Fruit fly (Drosophila melanogaster) whole organism, embryonic: ENCODE measurements around the gene SCCRO.

ENCODE experiments used
- ATbp ChIP-seq: fragments of 200-800 bp; sonication (Bioruptor generic); optimal IDR thresholded peaks from 2 replicates; lab custom pipeline; 2017; ENCODE audit warnings: missing biosample characterization, mild to moderate bottlenecking, missing genetic modification characterization, missing genetic modification reagents
- Atf6 ChIP-seq: fragments of 200-800 bp; sonication (Bioruptor generic); IDR thresholded peaks from 2 replicates; pipeline ENCODE4 v1.3.6; 2022; ENCODE audit warnings: missing biosample characterization, missing genetic modification characterization
- Bteb2 ChIP-seq: fragments of 200-800 bp; sonication (Bioruptor generic); optimal IDR thresholded peaks from 2 replicates; lab custom pipeline; 2016; ENCODE audit warnings: missing biosample characterization, missing genetic modification characterization
- CG10209 ChIP-seq: fragments of 200-800 bp; sonication (Bioruptor generic); optimal IDR thresholded peaks from 3 replicates; lab custom pipeline; 2017; ENCODE audit warnings: missing biosample characterization, mild to moderate bottlenecking, missing genetic modification characterization, missing genetic modification reagents
- CG10431 ChIP-seq: fragments of 200-800 bp; sonication (Bioruptor generic); optimal IDR thresholded peaks from 3 replicates; lab custom pipeline; 2018; ENCODE audit warnings: missing biosample characterization, mild to moderate bottlenecking, missing genetic modification characterization
- CG12299 ChIP-seq: fragments of 200-800 bp; sonication (Bioruptor generic); optimal IDR thresholded peaks from 2 replicates; lab custom pipeline; 2018; ENCODE audit warnings: missing biosample characterization, mild to moderate bottlenecking, missing genetic modification characterization
- CG1233 ChIP-seq: fragments of 200-800 bp; sonication (Bioruptor generic); optimal IDR thresholded peaks from 4 replicates; lab custom pipeline; 2018; ENCODE audit warnings: missing biosample characterization, mild to moderate bottlenecking, missing genetic modification characterization
- CG14050 ChIP-seq: fragments of 200-800 bp; sonication (Bioruptor generic); IDR thresholded peaks from 3 replicates; pipeline ENCODE4 v1.3.6; 2022; ENCODE audit warnings: missing biosample characterization, missing genetic modification characterization
- CG17186 ChIP-seq: fragments of 200-800 bp; sonication (Bioruptor generic); optimal IDR thresholded peaks from 3 replicates; lab custom pipeline; 2017; ENCODE audit warnings: missing biosample characterization, missing genetic modification reagents, missing genetic modification characterization
- CG17328 ChIP-seq: fragments of 200-800 bp; sonication (Bioruptor generic); IDR thresholded peaks from 2 replicates; pipeline ENCODE4 v1.3.6; 2022; ENCODE audit warnings: missing biosample characterization, missing genetic modification characterization
- CG18619 ChIP-seq: fragments of 200-800 bp; sonication (Bioruptor generic); optimal IDR thresholded peaks from 3 replicates; lab custom pipeline; 2017; ENCODE audit warnings: missing biosample characterization, mild to moderate bottlenecking, missing genetic modification characterization
- CG2120 ChIP-seq: fragments of 200-800 bp; sonication (Bioruptor generic); optimal IDR thresholded peaks from 3 replicates; lab custom pipeline; 2016; ENCODE audit warnings: missing biosample characterization, missing genetic modification characterization
- CG2678 ChIP-seq: fragments of 200-800 bp; sonication (Bioruptor generic); optimal IDR thresholded peaks from 3 replicates; lab custom pipeline; 2019; ENCODE audit warnings: missing biosample characterization, mild to moderate bottlenecking, missing genetic modification characterization, moderate library complexity
- CG3163 ChIP-seq: fragments of 200-800 bp; sonication (Bioruptor generic); optimal IDR thresholded peaks from 3 replicates; lab custom pipeline; 2016; ENCODE audit warnings: missing biosample characterization, missing genetic modification characterization
- CG3281 ChIP-seq: fragments of 200-800 bp; sonication (Bioruptor generic); optimal IDR thresholded peaks from 3 replicates; lab custom pipeline; 2017; ENCODE audit warnings: missing biosample characterization, mild to moderate bottlenecking, missing genetic modification characterization
- CG34224 ChIP-seq: fragments of 200-800 bp; sonication (Bioruptor generic); IDR thresholded peaks from 3 replicates; pipeline ENCODE4 v1.3.6; 2022; ENCODE audit warnings: missing biosample characterization, missing genetic modification characterization; ENCODE audit not compliant: partially characterized antibody
- CG3847 ChIP-seq: fragments of 200-800 bp; sonication (Bioruptor generic); IDR thresholded peaks from 2 replicates; pipeline ENCODE4 v1.3.6; 2022; ENCODE audit warnings: missing biosample characterization, missing genetic modification characterization
- CG4707 ChIP-seq: fragments of 200-800 bp; sonication (Bioruptor generic); optimal IDR thresholded peaks from 2 replicates; lab custom pipeline; 2018; ENCODE audit warnings: missing biosample characterization, mild to moderate bottlenecking, missing genetic modification characterization, moderate library complexity
- CG6654 ChIP-seq: fragments of 200-800 bp; sonication (Bioruptor generic); optimal IDR thresholded peaks from 2 replicates; lab custom pipeline; 2017; ENCODE audit warnings: missing biosample characterization, mild to moderate bottlenecking, missing genetic modification characterization
- CG6854 ChIP-seq: fragments of 200-800 bp; sonication (Bioruptor generic); optimal IDR thresholded peaks from 3 replicates; lab custom pipeline; 2017; ENCODE audit warnings: missing biosample characterization, mild to moderate bottlenecking, missing genetic modification characterization
- CG7357 ChIP-seq: fragments of 200-800 bp; sonication (Bioruptor generic); IDR thresholded peaks from 3 replicates; pipeline ENCODE4 v1.3.6; 2022; ENCODE audit warnings: missing biosample characterization, missing genetic modification characterization
- CG7928 ChIP-seq: fragments of 200-800 bp; sonication (Bioruptor generic); optimal IDR thresholded peaks from 2 replicates; lab custom pipeline; 2017; ENCODE audit warnings: missing biosample characterization, mild to moderate bottlenecking, missing genetic modification characterization
- CG8290 ChIP-seq, 3 experiments: fragments of 200-800 bp; sonication (Bioruptor generic); optimal IDR thresholded peaks; 2 replicates each; lab custom pipeline; 2016 to 2019; ENCODE audit warnings: missing biosample characterization in 3 of 3, missing genetic modification characterization in 3 of 3, mild to moderate bottlenecking in 2 of 3, moderate library complexity in 1 of 3
- CG8388 ChIP-seq: fragments of 200-800 bp; sonication (Bioruptor generic); optimal IDR thresholded peaks from 2 replicates; lab custom pipeline; 2019; ENCODE audit warnings: missing biosample characterization, mild to moderate bottlenecking, missing genetic modification characterization, moderate library complexity
- Fer3 ChIP-seq: fragments of 200-800 bp; sonication (Bioruptor generic); optimal IDR thresholded peaks from 2 replicates; lab custom pipeline; 2018; ENCODE audit warnings: missing biosample characterization, mild to moderate bottlenecking, missing genetic modification characterization, moderate library complexity
- Hr78 ChIP-seq, 2 experiments: fragments of 200-800 bp in 1 of 2; fragments of >200 bp in 1 of 2; sonication (Bioruptor generic) in 1 of 2; optimal IDR thresholded peaks; 2 replicates each; lab custom pipeline; 2017 to 2019; ENCODE audit warnings: missing biosample characterization in 2 of 2, missing genetic modification characterization in 2 of 2, mild to moderate bottlenecking in 1 of 2, moderate library complexity in 1 of 2
- Lim3 ChIP-seq: fragments of 200-800 bp; sonication (Bioruptor generic); IDR thresholded peaks from 2 replicates; pipeline ENCODE4 v1.3.6; 2022; ENCODE audit warnings: missing biosample characterization, missing genetic modification characterization
- Mad ChIP-seq: fragments of 200-800 bp; sonication (Bioruptor generic); optimal IDR thresholded peaks from 2 replicates; lab custom pipeline; 2016; ENCODE audit warnings: missing biosample characterization, missing genetic modification characterization
- Med ChIP-seq: fragments of 200-800 bp; sonication (Bioruptor generic); peaks from one replicate; lab custom pipeline; 2016; ENCODE audit warnings: missing biosample characterization, missing genetic modification characterization, mild to moderate bottlenecking, inconsistent platforms, moderate library complexity
- PHDP ChIP-seq: fragments of 200-800 bp; sonication (Bioruptor generic); optimal IDR thresholded peaks from 3 replicates; lab custom pipeline; 2018; ENCODE audit warnings: missing biosample characterization, mild to moderate bottlenecking, missing genetic modification characterization, moderate library complexity
- Sin3A ChIP-seq: fragments of >200 bp; optimal IDR thresholded peaks from 2 replicates; lab custom pipeline; 2018
- ato ChIP-seq: fragments of 200-800 bp; sonication (Bioruptor generic); IDR thresholded peaks from 2 replicates; pipeline ENCODE4 v1.3.6; 2022; ENCODE audit warnings: missing biosample characterization, missing genetic modification characterization; ENCODE audit not compliant: partially characterized antibody
- ci ChIP-seq: fragments of 200-800 bp; sonication (Bioruptor generic); IDR thresholded peaks from 3 replicates; pipeline ENCODE4 v1.3.6; 2022; ENCODE audit warnings: missing biosample characterization, missing genetic modification characterization
- cwo ChIP-seq: fragments of 200-800 bp; sonication (Bioruptor generic); optimal IDR thresholded peaks from 3 replicates; lab custom pipeline; 2017; ENCODE audit warnings: missing biosample characterization, missing genetic modification characterization, mild to moderate bottlenecking, moderate library complexity, missing genetic modification reagents
- dan ChIP-seq: fragments of 200-800 bp; sonication (Bioruptor generic); IDR thresholded peaks from 2 replicates; pipeline ENCODE4 v1.3.6; 2022; ENCODE audit warnings: missing biosample characterization, missing genetic modification characterization
- danr ChIP-seq: fragments of 200-800 bp; sonication (Bioruptor generic); IDR thresholded peaks from 2 replicates; pipeline ENCODE4 v1.3.6; 2022; ENCODE audit warnings: missing biosample characterization, missing genetic modification characterization
- exex ChIP-seq: fragments of 200-800 bp; sonication (Bioruptor generic); optimal IDR thresholded peaks from 4 replicates; lab custom pipeline; 2018; ENCODE audit warnings: missing biosample characterization, mild to moderate bottlenecking, missing genetic modification characterization, moderate library complexity
- grau ChIP-seq: fragments of 200-800 bp; optimal IDR thresholded peaks from 3 replicates; lab custom pipeline; 2019; ENCODE audit warnings: missing biosample characterization, mild to moderate bottlenecking, missing genetic modification characterization, moderate library complexity
- grn ChIP-seq: fragments of 200-800 bp; sonication (Bioruptor generic); optimal IDR thresholded peaks from 3 replicates; lab custom pipeline; 2017; ENCODE audit warnings: missing biosample characterization, missing genetic modification characterization
- gsb-n ChIP-seq: fragments of 200-800 bp; sonication (Bioruptor generic); optimal IDR thresholded peaks from 3 replicates; lab custom pipeline; 2018; ENCODE audit warnings: missing biosample characterization, mild to moderate bottlenecking, missing genetic modification characterization
- kay ChIP-seq: fragments of 200-800 bp; sonication (Bioruptor generic); optimal IDR thresholded peaks from 2 replicates; lab custom pipeline; 2016; ENCODE audit warnings: missing biosample characterization, missing genetic modification characterization
- nom ChIP-seq: fragments of 200-800 bp; sonication (Bioruptor generic); optimal IDR thresholded peaks from 2 replicates; lab custom pipeline; 2017; ENCODE audit warnings: missing biosample characterization, missing genetic modification characterization, mild to moderate bottlenecking, moderate library complexity, missing genetic modification reagents
- onecut ChIP-seq: fragments of 200-800 bp; sonication (Bioruptor generic); IDR thresholded peaks from 2 replicates; pipeline ENCODE4 v1.3.6; 2022; ENCODE audit warnings: missing biosample characterization, missing genetic modification characterization
- pan ChIP-seq, 4 experiments: fragments of >200 bp in 3 of 4; fragments of 200-800 bp in 1 of 4; sonication (Bioruptor generic) in 1 of 4; optimal IDR thresholded peaks in 3 of 4; IDR thresholded peaks in 1 of 4; 2 replicates each; pipeline versions ENCODE4 v1.3.6 to Lab custom; 2017 to 2022; ENCODE audit warnings: missing biosample characterization in 2 of 4, missing genetic modification characterization in 2 of 4, mixed read lengths in 1 of 4
- repo ChIP-seq: fragments of 200-800 bp; sonication (Bioruptor generic); optimal IDR thresholded peaks from 2 replicates; lab custom pipeline; 2016; ENCODE audit warnings: missing biosample characterization, missing genetic modification characterization
- sim ChIP-seq: fragments of 200-800 bp; sonication (Bioruptor generic); IDR thresholded peaks from 2 replicates; pipeline ENCODE4 v1.3.6; 2022; ENCODE audit warnings: missing biosample characterization, missing genetic modification characterization
- sob ChIP-seq: fragments of 200-800 bp; sonication (Bioruptor generic); IDR thresholded peaks from 2 replicates; pipeline ENCODE4 v1.3.6; 2022; ENCODE audit warnings: missing biosample characterization, missing genetic modification characterization
- ttk ChIP-seq: fragments of 200-800 bp; sonication (Bioruptor generic); IDR thresholded peaks from 2 replicates; pipeline ENCODE4 v2.1.2; 2022; ENCODE audit warnings: missing biosample characterization, missing genetic modification characterization
- wdn ChIP-seq: fragments of 200-800 bp; sonication (Bioruptor generic); IDR thresholded peaks from 2 replicates; pipeline ENCODE4 v1.3.6; 2022; ENCODE audit warnings: missing biosample characterization, missing genetic modification characterization
- zfh2 ChIP-seq: fragments of 200-800 bp; sonication (Bioruptor generic); optimal IDR thresholded peaks from 2 replicates; lab custom pipeline; 2016; ENCODE audit warnings: missing biosample characterization, missing genetic modification characterization

The SCCRO gene

dm6 chr3L:15548843-15549242 lies 14.4 kb upstream of the SCCRO start (continued):
- TF ChIP-seq Fer3 (peak; percentile 48), CG12299 (peak; percentile 20), CG14050 (GFP tag; lab: Robert Waterston, UW) (no peak), CG4707 (GFP tag; lab: Kevin White, UChicago) (no peak), CG8388 (GFP tag; lab: Kevin White, UChicago) (no peak), PHDP (tag; lab: Kevin White, UChicago) (peak; percentile 26), sim (GFP tag; lab: Robert Waterston, UW) (no peak), ato (GFP tag; lab: Robert Waterston, UW) (no peak), zfh2 (GFP tag; lab: Kevin White, UChicago) (no peak), CG7928 (peak; percentile 12), Mad (no peak), CG17186 (GFP tag; lab: Kevin White, UChicago) (no peak), CG10209 (peak; percentile 45), kay (GFP tag; lab: Kevin White, UChicago) (no peak), CG34224 (GFP tag; lab: Robert Waterston, UW) (no peak), Bteb2 (no peak), gsb-n (tag; lab: Kevin White, UChicago) (no peak), ci (GFP tag; lab: Robert Waterston, UW) (no peak), onecut (GFP tag; lab: Robert Waterston, UW) (no peak), cwo (GFP tag; lab: Kevin White, UChicago) (peak; percentile 32), exex (tag; lab: Kevin White, UChicago) (peak; percentile 7), CG2120 (GFP tag; lab: Kevin White, UChicago) (peak; percentile 31), CG6654 (GFP tag; lab: Kevin White, UChicago) (no peak), ATbp (peak; percentile 59), CG3163 (GFP tag; lab: Kevin White, UChicago) (no peak), Sin3A (lab: Kevin White, UChicago) (no peak), CG6854 (peak; percentile 51), Lim3 (no peak), Med (GFP tag; lab: Kevin White, UChicago) (peak; percentile 72), Atf6 (GFP tag; lab: Robert Waterston, UW) (0 out of 2 replicates have a peak, but pooled peaks have one; percentile 15), nom (GFP tag; lab: Kevin White, UChicago) (no peak), grn (GFP tag; lab: Kevin White, UChicago) (no peak), CG18619 (GFP tag; lab: Kevin White, UChicago) (peak; percentile 11), dan (GFP tag; lab: Robert Waterston, UW) (no peak), pan (optimal IDR thresholded peaks at IDR 0.05; lab: Kevin White, UChicago) (no peak), pan (GFP tag; optimal IDR thresholded peaks at IDR 0.05 in 1 of 2, IDR thresholded peaks at IDR 0.05 in 1 of 2) (no peak), danr (GFP tag; lab: Robert Waterston, UW) (peak; percentile 20; the same call in 1 of the 2 replicates), CG3847 (GFP tag; lab: Robert Waterston, UW) (no peak), CG10431 (GFP tag; lab: Kevin White, UChicago) (no peak), CG8290 (GFP tag; optimal IDR thresholded peaks at IDR 0.05; lab: Kevin White, UChicago) (no peak), CG8290 (tag; optimal IDR thresholded peaks at IDR 0.05; lab: Kevin White, UChicago) (peak in 1 of 2 experiments; percentile 61), wdn (GFP tag; lab: Robert Waterston, UW) (no peak), Hr78 (GFP tag; optimal IDR thresholded peaks at IDR 0.05; lab: Kevin White, UChicago) (no peak), repo (GFP tag; lab: Kevin White, UChicago) (no peak), CG3281 (GFP tag; lab: Kevin White, UChicago) (peak; percentile 57), sob (GFP tag; lab: Robert Waterston, UW) (peak; percentile 10; the same call in 1 of the 2 replicates), ttk (no peak), CG17328 (GFP tag; lab: Robert Waterston, UW) (no peak), CG1233 (GFP tag; lab: Kevin White, UChicago) (peak; percentile 30), CG7357 (GFP tag; lab: Robert Waterston, UW) (no peak), CG2678 (tag; lab: Kevin White, UChicago) (peak; percentile 47), grau (tag; lab: Kevin White, UChicago) (peak; percentile 4)
